Worm (Caenorhabditis elegans) whole organism, L2 larva: Measurements from ENCODE around the gene Y51H7BR.4.

Experiments used
- C34F6.9 ChIP-seq: fragments of 150-350 bp; optimal IDR thresholded peaks from 2 replicates; lab custom pipeline; 2014; ENCODE audit warnings: missing biosample characterization, missing genetic modification characterization
- F13H6.1 ChIP-seq: sonication (generic microtip); optimal IDR thresholded peaks from 2 replicates; lab custom pipeline; 2016; ENCODE audit warnings: missing genetic modification characterization, missing compliant biosample characterization
- R02D3.7 ChIP-seq: fragments of 150-350 bp; optimal IDR thresholded peaks from 2 replicates; lab custom pipeline; 2014; ENCODE audit warnings: missing biosample characterization, missing genetic modification characterization
- Y55F3AM.14 ChIP-seq: fragments of 200-800 bp; sonication (Bioruptor generic); optimal IDR thresholded peaks from 2 replicates; lab custom pipeline; 2018; ENCODE audit warnings: mild to moderate bottlenecking, missing genetic modification characterization, missing compliant biosample characterization
- alr-1 ChIP-seq: fragments of 150-350 bp; optimal IDR thresholded peaks from 2 replicates; lab custom pipeline; 2014; ENCODE audit warnings: missing biosample characterization, missing genetic modification characterization
- aly-2 ChIP-seq: fragments of 150-350 bp; optimal IDR thresholded peaks from 2 replicates; lab custom pipeline; 2014; ENCODE audit warnings: missing biosample characterization, missing genetic modification characterization
- ama-1 ChIP-seq: fragments of 150-350 bp; optimal IDR thresholded peaks from 2 replicates; lab custom pipeline; 2018; ENCODE audit warnings: inconsistent platforms
- blmp-1 ChIP-seq: sonication (generic microtip); optimal IDR thresholded peaks from 2 replicates; lab custom pipeline; 2017; ENCODE audit warnings: missing genetic modification characterization, mild to moderate bottlenecking, missing compliant biosample characterization, antibody characterized with exemption, moderate library complexity; ENCODE audit not compliant: insufficient read depth
- ceh-82 ChIP-seq: fragments of 150-350 bp; optimal IDR thresholded peaks from 2 replicates; lab custom pipeline; 2014; ENCODE audit warnings: missing biosample characterization, missing genetic modification characterization
- crh-2 ChIP-seq: sonication (generic microtip); optimal IDR thresholded peaks from 2 replicates; lab custom pipeline; 2017; ENCODE audit warnings: missing biosample characterization, missing genetic modification characterization
- dmd-4 ChIP-seq: sonication (generic microtip); optimal IDR thresholded peaks from 2 replicates; lab custom pipeline; 2017; ENCODE audit warnings: missing biosample characterization, missing genetic modification characterization
- egl-27 ChIP-seq: sonication (generic microtip); optimal IDR thresholded peaks from 3 replicates; lab custom pipeline; 2017; ENCODE audit warnings: missing biosample characterization, missing genetic modification reagents, missing genetic modification characterization
- elt-1 ChIP-seq: fragments of 150-350 bp; optimal IDR thresholded peaks from 2 replicates; lab custom pipeline; 2014; ENCODE audit warnings: missing biosample characterization, missing genetic modification characterization
- elt-3 ChIP-seq: sonication (generic microtip); optimal IDR thresholded peaks from 2 replicates; lab custom pipeline; 2017; ENCODE audit warnings: missing biosample characterization, missing genetic modification characterization
- fos-1 ChIP-seq: fragments of 150-350 bp; optimal IDR thresholded peaks from 2 replicates; lab custom pipeline; 2014; ENCODE audit warnings: missing biosample characterization, missing genetic modification characterization
- gmeb-1 ChIP-seq: fragments of 150-350 bp; optimal IDR thresholded peaks from 2 replicates; lab custom pipeline; 2014; ENCODE audit warnings: missing biosample characterization, missing genetic modification characterization
- lin-11 ChIP-seq: fragments of 150-350 bp; sonication (generic microtip); optimal IDR thresholded peaks from 2 replicates; lab custom pipeline; 2014; ENCODE audit warnings: missing biosample characterization, missing genetic modification characterization, inconsistent platforms, mixed read lengths
- lin-13 ChIP-seq: fragments of 150-350 bp; optimal IDR thresholded peaks from 2 replicates; lab custom pipeline; 2014; ENCODE audit warnings: missing biosample characterization, missing genetic modification reagents, missing genetic modification characterization
- lin-39 ChIP-seq: fragments of 150-350 bp; optimal IDR thresholded peaks from 2 replicates; lab custom pipeline; 2014; ENCODE audit warnings: missing biosample characterization, missing genetic modification reagents, missing genetic modification characterization
- lsy-2 ChIP-seq, 2 experiments: fragments of 150-350 bp in 1 of 2; sonication (generic microtip) in 1 of 2; optimal IDR thresholded peaks; 2 replicates each; lab custom pipeline; 2014 to 2017; ENCODE audit warnings: missing biosample characterization in 2 of 2, missing genetic modification characterization in 2 of 2
- mbf-1 ChIP-seq: sonication (generic microtip); optimal IDR thresholded peaks from 2 replicates; lab custom pipeline; 2017; ENCODE audit warnings: missing biosample characterization, missing genetic modification characterization
- mdl-1 ChIP-seq, 2 experiments: fragments of 150-350 bp in 1 of 2; sonication (generic microtip) in 1 of 2; optimal IDR thresholded peaks; 2 replicates each; lab custom pipeline; 2017; ENCODE audit warnings: missing biosample characterization in 2 of 2, missing genetic modification characterization in 2 of 2
- nhr-10 ChIP-seq: sonication (generic microtip); optimal IDR thresholded peaks from 2 replicates; lab custom pipeline; 2017; ENCODE audit warnings: missing biosample characterization, missing genetic modification characterization
- nhr-11 ChIP-seq: fragments of 150-350 bp; optimal IDR thresholded peaks from 2 replicates; lab custom pipeline; 2014; ENCODE audit warnings: missing biosample characterization, missing genetic modification characterization
- nhr-12 ChIP-seq: fragments of 150-350 bp; optimal IDR thresholded peaks from 2 replicates; lab custom pipeline; 2014; ENCODE audit warnings: missing biosample characterization, missing genetic modification characterization
- nhr-21 ChIP-seq: fragments of 150-350 bp; optimal IDR thresholded peaks from 2 replicates; lab custom pipeline; 2014; ENCODE audit warnings: missing biosample characterization, missing genetic modification characterization
- nhr-23 ChIP-seq: fragments of 150-350 bp; optimal IDR thresholded peaks from 2 replicates; lab custom pipeline; 2014; ENCODE audit warnings: missing biosample characterization, missing genetic modification reagents, missing genetic modification characterization
- nhr-6 ChIP-seq: fragments of 150-350 bp; optimal IDR thresholded peaks from 2 replicates; lab custom pipeline; 2014; ENCODE audit warnings: missing biosample characterization, missing genetic modification characterization
- nhr-77 ChIP-seq: fragments of 150-350 bp; optimal IDR thresholded peaks from 2 replicates; lab custom pipeline; 2014; ENCODE audit warnings: missing biosample characterization, missing genetic modification characterization
- sem-4 ChIP-seq: fragments of 150-350 bp; optimal IDR thresholded peaks from 2 replicates; lab custom pipeline; 2014; ENCODE audit warnings: missing biosample characterization, missing genetic modification reagents, missing genetic modification characterization
- skn-1 ChIP-seq: sonication (generic microtip); optimal IDR thresholded peaks from 2 replicates; lab custom pipeline; 2017; ENCODE audit warnings: missing biosample characterization, missing genetic modification characterization
- sma-3 ChIP-seq: sonication (generic microtip); optimal IDR thresholded peaks from 2 replicates; lab custom pipeline; 2016; ENCODE audit warnings: missing genetic modification reagents, missing genetic modification characterization, missing compliant biosample characterization
- sma-9 ChIP-seq, 2 experiments: fragments of 150-350 bp in 1 of 2; sonication (generic microtip) in 1 of 2; optimal IDR thresholded peaks; 2 replicates each; lab custom pipeline; 2014 to 2016; ENCODE audit warnings: missing genetic modification characterization in 2 of 2, mild to moderate bottlenecking in 1 of 2, missing biosample characterization in 1 of 2, missing compliant biosample characterization in 1 of 2, missing genetic modification reagents in 1 of 2, moderate library complexity in 1 of 2
- snpc-4 ChIP-seq: fragments of 150-350 bp; optimal IDR thresholded peaks from 2 replicates; lab custom pipeline; 2014; ENCODE audit warnings: missing biosample characterization, missing genetic modification characterization
- unc-39 ChIP-seq: fragments of 150-350 bp; optimal IDR thresholded peaks from 2 replicates; lab custom pipeline; 2014; ENCODE audit warnings: missing biosample characterization, missing genetic modification characterization
- unc-55 ChIP-seq: fragments of 150-350 bp; sonication (generic microtip); optimal IDR thresholded peaks from 3 replicates; lab custom pipeline; 2014; ENCODE audit warnings: missing biosample characterization, missing genetic modification reagents, missing genetic modification characterization
- ztf-1 ChIP-seq: fragments of 200-800 bp; sonication (Bioruptor generic); conservative IDR thresholded peaks from 2 replicates; pipeline ENCODE4 v1.3.6; 2022; ENCODE audit warnings: missing genetic modification characterization, missing compliant biosample characterization
- ztf-4 ChIP-seq: fragments of 150-350 bp; optimal IDR thresholded peaks from 2 replicates; lab custom pipeline; 2014; ENCODE audit warnings: missing biosample characterization, missing genetic modification characterization

Gene Y51H7BR.4

DNA sequence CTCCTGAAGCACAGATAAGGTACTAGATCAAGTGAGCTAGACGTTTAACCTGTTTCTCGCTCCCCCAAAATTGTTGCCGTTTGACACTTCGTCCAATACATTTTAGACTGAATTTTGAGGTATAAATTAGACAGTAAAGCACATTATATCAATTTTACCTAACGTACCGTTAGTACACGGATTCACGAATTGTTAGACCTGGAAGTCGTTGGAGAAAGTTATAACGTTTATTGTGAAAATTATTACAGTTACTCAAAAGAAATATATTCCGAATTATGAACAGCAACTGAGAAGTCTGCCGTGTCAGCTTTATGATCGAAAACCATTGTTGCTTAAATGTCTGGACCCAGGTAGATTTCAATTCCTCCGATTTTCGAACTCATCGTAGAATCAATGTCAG is 31.7 kb downstream of the Y51H7BR.4 start:
- TF ChIP-seq ztf-1 (GFP tag; lab: Robert Waterston, UW) (no peak), aly-2 (tag; lab: Kevin White, UChicago) (no peak), elt-3 (tag; lab: Kevin White, UChicago) (no peak), F13H6.1 (tag; lab: Kevin White, UChicago) (no peak), nhr-10 (tag; lab: Kevin White, UChicago) (no peak), unc-55 (GFP tag; lab: Kevin White, UChicago) (no peak), ama-1 (no peak)

DNA sequence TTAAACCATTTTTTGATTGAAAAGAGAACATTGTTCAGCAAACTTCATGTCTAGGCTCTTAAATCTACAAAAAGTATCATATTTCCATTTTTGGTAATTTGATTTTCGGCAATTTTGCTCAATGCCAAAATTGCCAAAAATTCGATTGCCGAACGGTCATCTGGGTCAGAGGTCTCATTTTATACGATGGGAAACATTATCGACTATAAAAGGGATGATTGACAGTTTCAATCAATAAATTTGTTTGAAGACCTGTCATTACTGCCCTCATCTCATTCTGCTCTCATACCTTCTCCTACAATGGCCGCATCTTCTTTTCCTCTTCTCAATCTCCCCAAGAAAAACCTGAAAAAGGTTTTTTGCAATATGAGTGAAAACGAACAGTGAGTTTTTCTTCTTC is 32.7 kb downstream of the Y51H7BR.4 start, which contains the start of gene K05F6.14:
Gene K05F6.14, plus strand, starts transcription at position 301 of the 400 bp plus-strand sequence.
- no peak for TF ChIP-seq sma-9 (GFP tag; optimal IDR thresholded peaks at IDR 0.05; lab: Kevin White, UChicago)
- no peak for TF ChIP-seq sma-9 (tag; optimal IDR thresholded peaks at IDR 0.05; lab: Kevin White, UChicago)
- TF ChIP-seq F13H6.1 (tag; lab: Kevin White, UChicago): no peak
- no peak for TF ChIP-seq nhr-12
- TF ChIP-seq lin-11 (tag; lab: Kevin White, UChicago): no peak
- no peak for TF ChIP-seq skn-1 (tag; lab: Kevin White, UChicago)
- TF ChIP-seq ceh-82: no peak
- TF ChIP-seq elt-1: no peak
- TF ChIP-seq sma-3 (GFP tag; lab: Kevin White, UChicago): no peak
- no peak for TF ChIP-seq lin-13 (GFP tag; lab: Kevin White, UChicago)
- TF ChIP-seq nhr-6 (tag; lab: Kevin White, UChicago): no peak
- TF ChIP-seq ztf-1 (GFP tag; lab: Robert Waterston, UW): no peak
- TF ChIP-seq elt-3 (tag; lab: Kevin White, UChicago): no peak
- no peak for TF ChIP-seq lsy-2 (tag; optimal IDR thresholded peaks at IDR 0.05; lab: Kevin White, UChicago)
- no peak for TF ChIP-seq nhr-21
- no peak for TF ChIP-seq crh-2 (tag; lab: Kevin White, UChicago)

DNA sequence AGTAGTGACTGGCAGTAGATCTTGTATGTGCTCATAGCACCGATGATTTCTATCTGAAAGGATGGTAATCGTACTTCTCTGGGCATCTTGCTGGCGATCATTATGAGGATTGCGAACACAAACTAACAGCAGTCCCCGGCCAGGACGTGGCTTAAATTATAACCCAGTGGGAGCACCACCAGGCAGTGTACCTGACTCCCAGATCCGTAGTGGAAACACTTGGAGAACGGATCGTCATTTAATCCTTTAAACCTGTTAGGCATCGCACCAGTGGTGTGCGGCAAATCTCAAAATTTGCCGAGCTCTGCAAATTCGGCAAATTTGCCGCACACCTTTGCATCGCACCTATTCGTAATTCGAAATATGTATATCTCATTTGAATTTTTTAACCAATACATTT is 38.5 kb downstream of the Y51H7BR.4 start, which contains the start of gene K05F6.8:
Gene K05F6.8, minus strand, starts transcription at position 101 of the 400 bp plus-strand sequence.
- TF ChIP-seq egl-27 (tag; lab: Kevin White, UChicago) (no peak), nhr-10 (tag; lab: Kevin White, UChicago) (no peak), ama-1 (no peak), sma-9 (GFP tag; optimal IDR thresholded peaks at IDR 0.05; lab: Kevin White, UChicago) (no peak), sma-9 (tag; optimal IDR thresholded peaks at IDR 0.05; lab: Kevin White, UChicago) (no peak), nhr-77 (tag; lab: Kevin White, UChicago) (no peak), ztf-4 (no peak), lin-11 (tag; lab: Kevin White, UChicago) (no peak)
- TF ChIP-seq, all 48 proteins: peak for 0

ce11 chrII:1568214-1568613 is 39.1 kb downstream of the Y51H7BR.4 start, which contains the start of gene fbxb-49:
TSS of gene fbxb-49 (plus strand) at chrII:1568514.
- TF ChIP-seq nhr-6 (tag; lab: Kevin White, UChicago) (no peak), egl-27 (tag; lab: Kevin White, UChicago) (no peak), C34F6.9 (tag; lab: Kevin White, UChicago) (no peak), alr-1 (no peak), mdl-1 (tag; optimal IDR thresholded peaks at IDR 0.05; lab: Kevin White, UChicago) (no peak), ztf-1 (GFP tag; lab: Robert Waterston, UW) (no peak), elt-3 (tag; lab: Kevin White, UChicago) (no peak), lsy-2 (tag; optimal IDR thresholded peaks at IDR 0.05; lab: Kevin White, UChicago) (no peak), crh-2 (tag; lab: Kevin White, UChicago) (no peak), unc-39 (no peak), lin-11 (tag; lab: Kevin White, UChicago) (no peak), nhr-21 (no peak), fos-1 (tag; lab: Kevin White, UChicago) (no peak), Y55F3AM.14 (GFP tag; lab: Kevin White, UChicago) (no peak), unc-55 (GFP tag; lab: Kevin White, UChicago) (no peak), snpc-4 (no peak), aly-2 (tag; lab: Kevin White, UChicago) (no peak), lin-39 (tag; lab: Kevin White, UChicago) (no peak), nhr-11 (tag; lab: Kevin White, UChicago) (no peak), mbf-1 (no peak)

- TF ChIP-seq Y55F3AM.14 (GFP tag; lab: Kevin White, UChicago) (no peak), lin-39 (tag; lab: Kevin White, UChicago) (no peak), elt-1 (no peak), blmp-1 (tag; lab: Kevin White, UChicago) (no peak), unc-55 (GFP tag; lab: Kevin White, UChicago) (no peak), lsy-2 (tag; optimal IDR thresholded peaks at IDR 0.05; lab: Kevin White, UChicago) (no peak), R02D3.7 (tag; lab: Kevin White, UChicago) (no peak), crh-2 (tag; lab: Kevin White, UChicago) (no peak), unc-39 (no peak), dmd-4 (tag; lab: Kevin White, UChicago) (no peak), nhr-23 (no peak), gmeb-1 (tag; lab: Kevin White, UChicago) (no peak), C34F6.9 (tag; lab: Kevin White, UChicago) (no peak), sem-4 (tag; lab: Kevin White, UChicago) (no peak), ztf-4 (no peak), nhr-21 (no peak), aly-2 (tag; lab: Kevin White, UChicago) (no peak)
Measured at ce11 chrII:1571032-1571431, 41.9 kb downstream of the Y51H7BR.4 start, which contains the start of gene fbxb-46. TSS of gene fbxb-46 (minus strand) at chrII:1571132.
